Worm (Caenorhabditis elegans): Measurements from ENCODE around the gene hpl-2.
A peak's percentile ranks its signal among the peaks of the same experiment; 100 is the strongest.

The hpl-2 gene

DNA sequence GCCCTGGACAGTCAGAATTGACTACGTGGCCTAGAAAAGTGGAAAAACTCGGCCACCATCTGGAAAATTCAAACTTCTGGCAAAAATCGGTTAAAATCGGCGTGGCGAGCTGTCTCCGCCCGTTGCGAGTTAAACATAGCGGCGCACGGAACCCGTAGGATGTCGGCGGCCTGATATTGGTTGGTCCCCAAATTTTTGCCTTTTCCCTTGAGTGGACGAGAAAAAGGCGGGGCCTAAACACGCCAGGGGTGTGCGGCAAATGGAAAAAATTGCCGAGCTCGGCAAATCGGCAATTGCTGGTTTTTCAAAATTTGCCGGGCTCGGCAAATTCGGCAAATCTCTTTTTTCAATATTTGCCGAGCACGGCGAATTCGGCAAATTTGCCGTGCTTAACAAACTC is 22.0 kb downstream of the hpl-2 start (continued):
- TF ChIP-seq mdt-29 (GFP tag; IDR thresholded peaks at IDR 0.05) (peak; percentile 59; the same call in 1 of the 2 replicates), hlh-11 (tag; optimal IDR thresholded peaks at IDR 0.05) (no peak), ceh-20 (GFP tag; IDR thresholded peaks at IDR 0.05) (no peak), ceh-32 (tag; optimal IDR thresholded peaks at IDR 0.05; ENCODE audit: poor library complexity) (no peak), hif-1 (tag; optimal IDR thresholded peaks at IDR 0.05) (no peak), php-3 (GFP tag; IDR thresholded peaks at IDR 0.05) (0 out of 2 replicates have a peak, but pooled peaks have one; percentile 34), ceh-44 (GFP tag; IDR thresholded peaks at IDR 0.05) (0 out of 2 replicates have a peak, but pooled peaks have one; percentile 18), D1046.2 (GFP tag; IDR thresholded peaks at IDR 0.05) (peak; percentile 37; the same call in 1 of the 2 replicates), madf-5 (GFP tag; IDR thresholded peaks at IDR 0.05) (no peak), set-16 (GFP tag; IDR thresholded peaks at IDR 0.05) (0 out of 2 replicates have a peak, but pooled peaks have one; percentile 20), F49E8.2 (tag; optimal IDR thresholded peaks at IDR 0.05; ENCODE audit: borderline replicate concordance) (no peak), R02D3.7 (tag; optimal IDR thresholded peaks at IDR 0.05) (no peak), ceh-28 (tag; optimal IDR thresholded peaks at IDR 0.05) (no peak), vab-7 (GFP tag; IDR thresholded peaks at IDR 0.05) (peak; percentile 40; the same call in 1 of the 2 replicates), mep-1 (tag; optimal IDR thresholded peaks at IDR 0.05) (no peak), madf-9 (GFP tag; conservative IDR thresholded peaks at IDR 0.05) (0 out of 2 replicates have a peak, but pooled peaks have one; percentile 29), dmd-9 (GFP tag; IDR thresholded peaks at IDR 0.05) (no peak), lin-29 (GFP tag; IDR thresholded peaks at IDR 0.05) (no peak), nhr-111 (GFP tag; optimal IDR thresholded peaks at IDR 0.05) (no peak), dmd-6 (GFP tag; IDR thresholded peaks at IDR 0.05) (no peak), ZK546.5 (tag; optimal IDR thresholded peaks at IDR 0.05) (no peak), F10B5.3 (tag; optimal IDR thresholded peaks at IDR 0.05) (no peak), egl-43 (GFP tag; IDR thresholded peaks at IDR 0.05) (0 out of 2 replicates have a peak, but pooled peaks have one; percentile 17), dve-1 (tag; optimal IDR thresholded peaks at IDR 0.05; ENCODE audit: insufficient read depth) (no peak), rbr-2 (tag; optimal IDR thresholded peaks at IDR 0.05) (no peak), sdz-12 (GFP tag; optimal IDR thresholded peaks at IDR 0.05) (no peak), snpc-1.2 (GFP tag; IDR thresholded peaks at IDR 0.05) (peak; percentile 64; the same call in 1 of the 2 replicates), nhr-6 (tag; optimal IDR thresholded peaks at IDR 0.05) (no peak), ZK337.2 (GFP tag; IDR thresholded peaks at IDR 0.05) (no peak), fos-1 (tag; optimal IDR thresholded peaks at IDR 0.05) (no peak), lin-1 (GFP tag; IDR thresholded peaks at IDR 0.05) (no peak), lir-3 (tag; optimal IDR thresholded peaks at IDR 0.05) (no peak), lin-38 (GFP tag; IDR thresholded peaks at IDR 0.05) (peak; percentile 48), aly-2 (tag; optimal IDR thresholded peaks at IDR 0.05) (no peak), daf-8 (GFP tag; IDR thresholded peaks at IDR 0.05) (no peak), pha-4 (GFP tag; IDR thresholded peaks at IDR 0.05) (no peak), pha-4 (tag; optimal IDR thresholded peaks at IDR 0.05) (no peak), duxl-1 (tag; optimal IDR thresholded peaks at IDR 0.05; ENCODE audit: poor library complexity) (no peak), skn-1 (tag; optimal IDR thresholded peaks at IDR 0.05) (no peak), unc-39 (tag; optimal IDR thresholded peaks at IDR 0.05) (no peak)

ce11 chrIII:10730510-10730909 is 24.8 kb downstream of the hpl-2 start, which contains the start of gene tat-3:
Gene tat-3 (minus strand): TSS chrIII:10730705.
- no peak for TF ChIP-seq ceh-62 (tag; optimal IDR thresholded peaks at IDR 0.05)
